Worm (Caenorhabditis elegans) whole organism, L2 larva: ENCODE measurements around the gene flh-3.
A peak's percentile ranks its signal among the peaks of the same experiment; 100 is the strongest.

Source experiments
- R02D3.7 ChIP-seq: fragments of 150-350 bp; optimal IDR thresholded peaks from 2 replicates; lab custom pipeline; 2014; ENCODE audit warnings: missing biosample characterization, missing genetic modification characterization
- ama-1 ChIP-seq: fragments of 150-350 bp; optimal IDR thresholded peaks from 2 replicates; lab custom pipeline; 2018; ENCODE audit warnings: inconsistent platforms
- elt-3 ChIP-seq: sonication (generic microtip); optimal IDR thresholded peaks from 2 replicates; lab custom pipeline; 2017; ENCODE audit warnings: missing biosample characterization, missing genetic modification characterization
- fos-1 ChIP-seq: fragments of 150-350 bp; optimal IDR thresholded peaks from 2 replicates; lab custom pipeline; 2014; ENCODE audit warnings: missing biosample characterization, missing genetic modification characterization
- nhr-237 ChIP-seq: fragments of 150-350 bp; optimal IDR thresholded peaks from 2 replicates; lab custom pipeline; 2014; ENCODE audit warnings: missing biosample characterization, missing genetic modification characterization
- snpc-4 ChIP-seq: fragments of 150-350 bp; optimal IDR thresholded peaks from 2 replicates; lab custom pipeline; 2014; ENCODE audit warnings: missing biosample characterization, missing genetic modification characterization
- unc-39 ChIP-seq: fragments of 150-350 bp; optimal IDR thresholded peaks from 2 replicates; lab custom pipeline; 2014; ENCODE audit warnings: missing biosample characterization, missing genetic modification characterization
- unc-62 ChIP-seq: fragments of 150-350 bp; optimal IDR thresholded peaks from 2 replicates; lab custom pipeline; 2014; ENCODE audit warnings: missing biosample characterization, missing genetic modification reagents, missing genetic modification characterization
- ztf-11 ChIP-seq: sonication (generic microtip); optimal IDR thresholded peaks from 2 replicates; lab custom pipeline; 2017; ENCODE audit warnings: missing biosample characterization, missing genetic modification characterization

ce11 chrIV:9310935-9311566, 41.2 kb downstream of the flh-3 start:
- TF ChIP-seq unc-39, result no peak
- TF ChIP-seq R02D3.7, result no peak
- no peak for TF ChIP-seq ama-1
- TF ChIP-seq nhr-237, result no peak
- TF ChIP-seq snpc-4 (tag; lab: Kevin White, UChicago), result no peak
- no peak for TF ChIP-seq ztf-11
- TF ChIP-seq elt-3 (tag; lab: Kevin White, UChicago), result no peak
- TF ChIP-seq unc-62, result no peak
- peak; percentile 50 for TF ChIP-seq fos-1
